Fruit fly (Drosophila melanogaster): ENCODE results near the gene CG9698.
A peak's percentile ranks its signal among the peaks of the same experiment; 100 is the strongest.

Gene CG9698

dm6 chr3R:30531129-30531708, 16.6 kb downstream of the CG9698 start (continued):
- 0 out of 2 replicates have a peak, but pooled peaks have one; percentile 28 for TF ChIP-seq Ptx1 (GFP tag; IDR thresholded peaks at IDR 0.05)
- 0 out of 2 replicates have a peak, but pooled peaks have one; percentile 26 for TF ChIP-seq Drgx (GFP tag; IDR thresholded peaks at IDR 0.05)
- peak in 1 of 2 experiments; percentile 39 for TF ChIP-seq Hr51 (GFP tag; optimal IDR thresholded peaks at IDR 0.05)
- TF ChIP-seq zen (tag; optimal IDR thresholded peaks at IDR 0.05), result no peak
- peak; percentile 17 for TF ChIP-seq CoRest (tag; optimal IDR thresholded peaks at IDR 0.05)
- peak; percentile 18 for TF ChIP-seq CG13424 (tag; optimal IDR thresholded peaks at IDR 0.05)
- no peak for TF ChIP-seq fd3F (GFP tag; optimal IDR thresholded peaks at IDR 0.05)
- TF ChIP-seq ro (GFP tag; IDR thresholded peaks at IDR 0.05), result no peak
- TF ChIP-seq grau (tag; optimal IDR thresholded peaks at IDR 0.05), result peak; percentile 27
- TF ChIP-seq ssp (GFP tag; IDR thresholded peaks at IDR 0.05), result no peak
- peak; percentile 6 for TF ChIP-seq dmrt11E (tag; optimal IDR thresholded peaks at IDR 0.05)
- peak; percentile 23 for TF ChIP-seq CG7839 (tag; optimal IDR thresholded peaks at IDR 0.05)
- peak; percentile 40 for TF ChIP-seq phol (tag; optimal IDR thresholded peaks at IDR 0.05)
- no peak for TF ChIP-seq Ets65A (GFP tag)
- TF ChIP-seq row (GFP tag; IDR thresholded peaks at IDR 0.05), result peak; percentile 59
- no peak for TF ChIP-seq D (optimal IDR thresholded peaks at IDR 0.05)
- peak; percentile 9 for TF ChIP-seq D (GFP tag; optimal IDR thresholded peaks at IDR 0.05)
- peak; percentile 30 for TF ChIP-seq Ssrp (tag; optimal IDR thresholded peaks at IDR 0.05)
- peak; percentile 17 for TF ChIP-seq run (tag; optimal IDR thresholded peaks at IDR 0.05)

- TF ChIP-seq ATbp (GFP tag; optimal IDR thresholded peaks at IDR 0.05), result peak; percentile 45
- TF ChIP-seq Aef1 (GFP tag; IDR thresholded peaks at IDR 0.05), result no peak
- no peak for TF ChIP-seq Dref (GFP tag; IDR thresholded peaks at IDR 0.05)
- no peak for TF ChIP-seq CG11085 (GFP tag; IDR thresholded peaks at IDR 0.05)
- no peak for TF ChIP-seq NC2α (GFP tag; optimal IDR thresholded peaks at IDR 0.05)
- no peak for TF ChIP-seq ase (GFP tag; IDR thresholded peaks at IDR 0.05)
- TF ChIP-seq CG7556 (GFP tag; optimal IDR thresholded peaks at IDR 0.05), result peak; percentile 18
- TF ChIP-seq Stat92E (GFP tag; optimal IDR thresholded peaks at IDR 0.05), result no peak
- TF ChIP-seq CG9932 (GFP tag; IDR thresholded peaks at IDR 0.05), result 0 out of 2 replicates have a peak, but pooled peaks have one; percentile 16
- peak; percentile 35; the same call in 1 of the 2 replicates for TF ChIP-seq bbx (GFP tag; IDR thresholded peaks at IDR 0.05; ENCODE audit: partially characterized antibody)
- TF ChIP-seq ems (GFP tag; optimal IDR thresholded peaks at IDR 0.05), result peak; percentile 13
- TF ChIP-seq CG33213 (GFP tag; optimal IDR thresholded peaks at IDR 0.05), result peak; percentile 24
- TF ChIP-seq Hr51 (GFP tag; optimal IDR thresholded peaks at IDR 0.05), result peak in 1 of 2 experiments; percentile 64
- peak; percentile 45 for TF ChIP-seq CG1603 (tag; optimal IDR thresholded peaks at IDR 0.05)
- TF ChIP-seq CG10959 (GFP tag; IDR thresholded peaks at IDR 0.05), result no peak
- no peak for TF ChIP-seq CG1792 (GFP tag; optimal IDR thresholded peaks at IDR 0.05)
- TF ChIP-seq sna (GFP tag; IDR thresholded peaks at IDR 0.05; ENCODE audit: partially characterized antibody), result no peak
- TF ChIP-seq CG4424 (GFP tag; optimal IDR thresholded peaks at IDR 0.05), result peak; percentile 36
- no peak for TF ChIP-seq pzg (GFP tag; optimal IDR thresholded peaks at IDR 0.05)
- peak; percentile 27 for TF ChIP-seq Camta (GFP tag; optimal IDR thresholded peaks at IDR 0.05)
- TF ChIP-seq hbn (GFP tag; IDR thresholded peaks at IDR 0.05; ENCODE audit: partially characterized antibody), result no peak
- no peak for TF ChIP-seq amos (GFP tag; IDR thresholded peaks at IDR 0.05; ENCODE audit: partially characterized antibody)
- TF ChIP-seq vvl (GFP tag; IDR thresholded peaks at IDR 0.05), result peak; percentile 32; the same call in 1 of the 2 replicates
- peak; percentile 21 for TF ChIP-seq CG5180 (GFP tag; optimal IDR thresholded peaks at IDR 0.05)
- no peak for TF ChIP-seq CG1647 (GFP tag; optimal IDR thresholded peaks at IDR 0.05)
- TF ChIP-seq CG3407 (GFP tag; optimal IDR thresholded peaks at IDR 0.05), result peak; percentile 25
- TF ChIP-seq CG9609 (GFP tag; optimal IDR thresholded peaks at IDR 0.05), result peak; percentile 31
- peak; percentile 20 for TF ChIP-seq Max (GFP tag; optimal IDR thresholded peaks at IDR 0.05)
- no peak for TF ChIP-seq Usf (GFP tag; optimal IDR thresholded peaks at IDR 0.05)
- peak; percentile 52; the same call in 1 of the 2 replicates for TF ChIP-seq chm (GFP tag; IDR thresholded peaks at IDR 0.05)
Observed at dm6 chr3R:30531989-30532653, 17.5 kb downstream of the CG9698 start, which contains the start of gene tmod. TSS of gene tmod (plus strand) at chr3R:30532607.

Data from whole organism, embryonic.